Worm (Caenorhabditis elegans) whole organism, late embryonic: Measurements from ENCODE around the gene cyp-32B1.

Experiments
- C08G9.2 ChIP-seq: sonication (generic microtip); optimal IDR thresholded peaks from 2 replicates; lab custom pipeline; 2016; ENCODE audit warnings: mild to moderate bottlenecking, missing genetic modification characterization, moderate library complexity, missing compliant biosample characterization
- F13H6.1 ChIP-seq: sonication (generic microtip); optimal IDR thresholded peaks from 2 replicates; lab custom pipeline; 2016; ENCODE audit warnings: missing genetic modification characterization, missing compliant biosample characterization
- K02D7.2 ChIP-seq: sonication (generic microtip); optimal IDR thresholded peaks from 2 replicates; lab custom pipeline; 2017; ENCODE audit warnings: mild to moderate bottlenecking, missing genetic modification characterization, missing compliant biosample characterization
- K09A11.1 ChIP-seq: sonication (generic microtip); optimal IDR thresholded peaks from 2 replicates; lab custom pipeline; 2017; ENCODE audit warnings: antibody characterized with exemption, mild to moderate bottlenecking, missing genetic modification characterization, missing compliant biosample characterization; ENCODE audit not compliant: insufficient read depth
- T23F11.4 ChIP-seq: fragments of 200-800 bp; sonication (Bioruptor generic); optimal IDR thresholded peaks from 2 replicates; lab custom pipeline; 2018; ENCODE audit warnings: mild to moderate bottlenecking, missing genetic modification characterization, missing compliant biosample characterization
- Y22D7AL.16 ChIP-seq: sonication (generic microtip); optimal IDR thresholded peaks from 2 replicates; lab custom pipeline; 2016; ENCODE audit warnings: missing genetic modification characterization, missing compliant biosample characterization
- ahr-1 ChIP-seq: sonication (generic microtip); optimal IDR thresholded peaks from 2 replicates; lab custom pipeline; 2016; ENCODE audit warnings: missing genetic modification characterization, missing compliant biosample characterization
- ceh-14 ChIP-seq: sonication (generic microtip); optimal IDR thresholded peaks from 2 replicates; lab custom pipeline; 2016; ENCODE audit warnings: missing genotype, missing genetic modification characterization, missing compliant biosample characterization
- ceh-18 ChIP-seq: sonication (generic microtip); optimal IDR thresholded peaks from 2 replicates; lab custom pipeline; 2016; ENCODE audit warnings: missing genetic modification characterization, missing compliant biosample characterization
- ceh-22 ChIP-seq: sonication (generic microtip); optimal IDR thresholded peaks from 2 replicates; lab custom pipeline; 2017; ENCODE audit warnings: missing biosample characterization, missing genetic modification characterization
- ceh-30 ChIP-seq: fragments of 150-350 bp; optimal IDR thresholded peaks from 2 replicates; lab custom pipeline; 2014; ENCODE audit warnings: missing biosample characterization, missing genetic modification characterization
- ceh-31 ChIP-seq: sonication (generic microtip); optimal IDR thresholded peaks from 2 replicates; lab custom pipeline; 2016; ENCODE audit warnings: missing genetic modification characterization, missing compliant biosample characterization
- ceh-48 ChIP-seq: sonication (generic microtip); optimal IDR thresholded peaks from 2 replicates; lab custom pipeline; 2016; ENCODE audit warnings: missing genetic modification characterization, inconsistent platforms, missing compliant biosample characterization
- dve-1 ChIP-seq: sonication (generic microtip); optimal IDR thresholded peaks from 2 replicates; lab custom pipeline; 2017; ENCODE audit warnings: antibody characterized with exemption, mild to moderate bottlenecking, missing genetic modification characterization, missing compliant biosample characterization
- ets-4 ChIP-seq: sonication (generic microtip); optimal IDR thresholded peaks from 2 replicates; lab custom pipeline; 2016; ENCODE audit warnings: missing genetic modification characterization, missing compliant biosample characterization
- gmeb-2 ChIP-seq: sonication (generic microtip); optimal IDR thresholded peaks from 2 replicates; lab custom pipeline; 2016; ENCODE audit warnings: missing genetic modification characterization, inconsistent platforms, missing compliant biosample characterization
- hlh-30 ChIP-seq: sonication (generic microtip); optimal IDR thresholded peaks from 2 replicates; lab custom pipeline; 2017; ENCODE audit warnings: antibody characterized with exemption, missing genetic modification characterization, missing compliant biosample characterization; ENCODE audit not compliant: insufficient read depth
- hlh-6 ChIP-seq: sonication (generic microtip); optimal IDR thresholded peaks from 2 replicates; lab custom pipeline; 2016; ENCODE audit warnings: missing genotype, missing genetic modification characterization, missing compliant biosample characterization
- hlh-8 ChIP-seq: sonication (generic microtip); optimal IDR thresholded peaks from 2 replicates; lab custom pipeline; 2016; ENCODE audit warnings: missing genotype, missing genetic modification characterization, missing compliant biosample characterization
- madf-2 ChIP-seq: sonication (generic microtip); optimal IDR thresholded peaks from 2 replicates; lab custom pipeline; 2017; ENCODE audit warnings: missing genetic modification characterization, missing compliant biosample characterization
- odd-2 ChIP-seq: sonication (generic microtip); optimal IDR thresholded peaks from 2 replicates; lab custom pipeline; 2017; ENCODE audit warnings: antibody characterized with exemption, mild to moderate bottlenecking, missing genetic modification characterization, missing compliant biosample characterization
- pag-3 ChIP-seq: sonication (generic microtip); optimal IDR thresholded peaks from 2 replicates; lab custom pipeline; 2016; ENCODE audit warnings: missing compliant biosample characterization, missing genetic modification characterization, borderline replicate concordance
- pat-9 ChIP-seq: fragments of 200-800 bp; sonication (Bioruptor generic); optimal IDR thresholded peaks from 2 replicates; lab custom pipeline; 2018; ENCODE audit warnings: mild to moderate bottlenecking, missing genetic modification characterization, moderate library complexity, missing compliant biosample characterization
- pha-2 ChIP-seq: sonication (generic microtip); optimal IDR thresholded peaks from 2 replicates; lab custom pipeline; 2017; ENCODE audit warnings: mild to moderate bottlenecking, missing genetic modification characterization, missing compliant biosample characterization
- pqm-1 ChIP-seq: sonication (generic microtip); optimal IDR thresholded peaks from 2 replicates; lab custom pipeline; 2016; ENCODE audit warnings: missing genetic modification characterization, missing compliant biosample characterization
- pros-1 ChIP-seq: fragments of 150-350 bp; optimal IDR thresholded peaks from 2 replicates; lab custom pipeline; 2014; ENCODE audit warnings: missing biosample characterization, missing genetic modification reagents, missing genetic modification characterization
- ref-2 ChIP-seq: sonication (generic microtip); optimal IDR thresholded peaks from 2 replicates; lab custom pipeline; 2016; ENCODE audit warnings: missing genetic modification characterization, missing compliant biosample characterization
- rnt-1 ChIP-seq: sonication (generic microtip); optimal IDR thresholded peaks from 2 replicates; lab custom pipeline; 2016; ENCODE audit warnings: missing genetic modification characterization, missing compliant biosample characterization
- sox-2 ChIP-seq: fragments of 200-800 bp; sonication (Bioruptor generic); IDR thresholded peaks from 2 replicates; pipeline ENCODE4 v1.3.6; 2022; ENCODE audit warnings: missing genetic modification reagents, missing genetic modification characterization, missing compliant biosample characterization
- sox-4 ChIP-seq: sonication (generic microtip); optimal IDR thresholded peaks from 2 replicates; lab custom pipeline; 2017; ENCODE audit warnings: mild to moderate bottlenecking, missing genetic modification characterization, inconsistent platforms, missing compliant biosample characterization
- tbx-2 ChIP-seq: sonication (generic microtip); optimal IDR thresholded peaks from 2 replicates; lab custom pipeline; 2016; ENCODE audit warnings: missing genetic modification characterization, missing compliant biosample characterization
- tbx-7 ChIP-seq: sonication (generic microtip); optimal IDR thresholded peaks from 2 replicates; lab custom pipeline; 2016; ENCODE audit warnings: missing genotype, missing genetic modification characterization, missing compliant biosample characterization
- unc-42 ChIP-seq: sonication (generic microtip); optimal IDR thresholded peaks from 2 replicates; lab custom pipeline; 2016; ENCODE audit warnings: missing genotype, missing genetic modification characterization, missing compliant biosample characterization
- unc-55 ChIP-seq: sonication (generic microtip); optimal IDR thresholded peaks from 2 replicates; lab custom pipeline; 2017; ENCODE audit warnings: missing biosample characterization, missing genetic modification reagents, missing genetic modification characterization
- unc-86 ChIP-seq: sonication (generic microtip); optimal IDR thresholded peaks from 2 replicates; lab custom pipeline; 2016; ENCODE audit warnings: missing genetic modification characterization, missing compliant biosample characterization

The cyp-32B1 gene

DNA sequence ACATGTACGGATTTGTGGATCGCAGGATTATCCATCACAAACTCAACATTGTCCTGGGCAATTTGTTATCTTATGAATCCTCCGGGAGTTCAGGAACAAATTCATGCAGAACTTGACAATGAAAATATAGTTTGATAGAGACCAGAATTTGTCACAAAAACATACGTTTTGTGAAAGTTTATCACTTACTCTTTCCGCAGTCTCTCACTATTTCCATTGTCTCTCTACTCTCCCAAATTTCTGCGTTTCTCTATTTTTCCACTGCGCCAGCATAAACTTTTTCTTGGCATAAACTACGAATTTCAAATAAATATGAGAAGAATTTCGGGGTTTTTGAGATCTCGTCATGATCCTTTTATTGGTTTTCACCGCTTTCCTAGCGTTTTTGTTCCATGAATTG lies 41.4 kb upstream of the cyp-32B1 start, which contains the start of gene cyp-33C3:
Gene cyp-33C3 (plus strand): TSS at position 149 of the 400 bp plus-strand sequence.
- TF ChIP-seq dve-1 (tag; lab: Kevin White, UChicago) (no peak), odd-2 (no peak), sox-4 (tag; lab: Kevin White, UChicago) (no peak), pqm-1 (tag; lab: Kevin White, UChicago) (no peak), tbx-7 (tag; lab: Kevin White, UChicago) (no peak), unc-42 (no peak), ceh-18 (tag; lab: Kevin White, UChicago) (no peak), unc-86 (tag; lab: Kevin White, UChicago) (no peak), pag-3 (tag; lab: Kevin White, UChicago) (no peak), ceh-48 (tag; lab: Kevin White, UChicago) (no peak), hlh-8 (no peak), tbx-2 (tag; lab: Kevin White, UChicago) (no peak)

DNA sequence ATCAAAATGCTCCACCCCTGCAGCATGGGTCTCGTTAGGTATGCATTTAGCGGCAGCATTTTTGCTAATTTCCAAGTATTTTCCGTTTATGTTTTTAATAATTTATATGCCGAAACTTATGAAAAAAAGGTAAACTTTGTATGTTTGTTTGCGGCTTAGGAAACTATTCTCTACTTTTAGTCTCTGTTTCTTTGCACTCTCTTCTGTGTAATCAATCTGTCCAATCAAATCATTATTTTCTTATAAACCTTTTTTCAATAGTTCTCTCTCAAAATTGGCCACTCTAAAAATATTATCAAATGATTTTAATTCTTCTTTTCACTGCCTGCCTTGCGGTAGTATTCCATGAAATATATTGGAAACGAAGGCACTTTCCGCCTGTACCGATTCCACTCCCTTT lies 36.8 kb upstream of the cyp-32B1 start:
- TF ChIP-seq hlh-30 (tag; lab: Kevin White, UChicago) (no peak), hlh-8 (no peak)

DNA sequence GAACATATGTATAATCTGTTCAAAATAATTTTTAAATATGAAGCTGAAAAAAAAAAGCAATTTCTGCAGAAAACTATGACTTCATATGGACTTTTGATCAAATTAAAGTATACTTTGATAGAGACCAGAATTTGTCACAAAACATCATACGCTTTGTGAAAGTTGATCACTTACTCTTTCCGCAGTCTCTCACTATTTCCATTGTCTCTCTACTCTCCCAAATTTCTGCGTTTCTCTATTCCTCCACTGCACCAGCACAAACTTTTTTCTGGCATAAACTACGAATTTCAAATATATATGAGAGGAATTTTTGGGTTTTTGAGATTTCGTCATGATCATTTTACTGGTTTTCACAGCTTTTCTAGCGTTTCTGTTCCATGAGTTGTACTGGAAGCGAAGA lies 34.6 kb upstream of the cyp-32B1 start, which contains the start of gene cyp-33C4:
Gene cyp-33C4 (plus strand): TSS at position 293 of the 400 bp plus-strand sequence.
- TF ChIP-seq tbx-2 (tag; lab: Kevin White, UChicago) (no peak), F13H6.1 (tag; lab: Kevin White, UChicago) (no peak), hlh-8 (no peak), madf-2 (tag; lab: Kevin White, UChicago) (no peak), hlh-30 (tag; lab: Kevin White, UChicago) (no peak), odd-2 (no peak), ref-2 (tag; lab: Kevin White, UChicago) (no peak), C08G9.2 (tag; lab: Kevin White, UChicago) (no peak), hlh-6 (tag; lab: Kevin White, UChicago) (no peak), gmeb-2 (tag; lab: Kevin White, UChicago) (no peak), K09A11.1 (tag; lab: Kevin White, UChicago) (no peak), ceh-31 (tag; lab: Kevin White, UChicago) (no peak), K02D7.2 (tag; lab: Kevin White, UChicago) (no peak), Y22D7AL.16 (no peak), pat-9 (no peak)

DNA sequence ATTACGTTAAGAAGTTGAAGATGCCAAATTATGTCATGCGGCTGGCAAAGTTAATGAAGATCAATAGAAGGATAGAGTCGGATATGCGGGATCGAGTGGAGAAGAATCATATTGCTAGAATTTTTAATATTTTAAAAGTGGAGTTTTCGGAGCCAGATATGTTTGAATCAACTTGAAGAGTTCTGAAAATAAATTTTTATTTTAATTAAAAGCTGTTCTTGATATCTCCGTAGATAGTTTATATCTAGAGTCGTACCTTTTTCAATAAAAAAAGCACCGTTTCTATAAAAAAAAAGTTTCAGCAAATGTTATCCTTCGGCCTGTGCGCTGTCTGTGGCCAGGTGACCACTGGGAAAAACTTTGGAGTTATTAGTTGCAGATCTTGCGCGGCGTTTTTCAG lies 32.0 kb upstream of the cyp-32B1 start, which contains the start of gene nhr-96:
Gene nhr-96 (plus strand): TSS at position 301 of the 400 bp plus-strand sequence.
- TF ChIP-seq ceh-18 (tag; lab: Kevin White, UChicago): no peak
- TF ChIP-seq ceh-14 (tag; lab: Kevin White, UChicago): no peak
- TF ChIP-seq odd-2: no peak

DNA sequence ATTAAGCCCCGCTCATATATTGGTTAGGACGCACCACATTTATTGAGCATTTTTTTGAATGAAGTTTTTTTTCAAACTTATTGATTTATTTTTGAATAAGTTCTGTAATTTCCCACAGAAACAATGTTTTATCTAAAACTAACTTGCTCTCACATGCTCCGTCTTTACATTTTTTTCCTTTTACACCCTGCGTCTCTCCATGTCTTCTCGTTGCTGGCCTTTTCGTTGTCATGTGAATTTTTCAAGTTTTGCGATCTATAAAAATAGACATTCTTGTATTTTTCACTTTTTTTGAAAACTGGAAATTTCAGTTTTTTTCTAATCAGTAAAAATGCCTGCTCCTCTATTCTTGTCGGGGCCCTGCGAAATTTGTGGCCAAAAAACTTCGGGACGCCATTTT lies 29.7 kb upstream of the cyp-32B1 start, which contains the start of gene nhr-134:
Gene nhr-134 (plus strand): TSS at position 312 of the 400 bp plus-strand sequence.
- TF ChIP-seq ceh-22 (tag; lab: Kevin White, UChicago) (no peak), unc-55 (GFP tag; lab: Kevin White, UChicago) (no peak)

DNA sequence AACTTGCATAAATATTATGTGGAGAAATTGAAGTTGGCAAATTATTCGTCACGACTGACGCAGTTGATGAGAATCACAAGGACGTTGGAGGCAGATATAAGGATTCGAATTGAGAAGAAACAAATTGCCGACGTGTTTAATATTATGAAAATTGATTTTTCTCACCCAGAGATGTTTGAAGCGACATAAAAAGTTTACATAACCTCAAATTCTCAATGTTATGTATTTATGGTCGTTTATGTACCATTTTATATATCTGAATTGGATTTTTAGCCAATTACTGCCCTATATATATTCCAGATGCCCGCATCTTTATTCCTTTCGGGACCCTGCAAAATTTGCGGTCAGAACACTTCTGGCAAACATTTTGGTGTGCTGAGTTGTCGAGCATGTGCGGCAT lies 27.6 kb upstream of the cyp-32B1 start, which contains the start of gene nhr-126:
Gene nhr-126 (plus strand): TSS at position 301 of the 400 bp plus-strand sequence.
- TF ChIP-seq rnt-1 (tag; lab: Kevin White, UChicago): no peak
- no peak for TF ChIP-seq pat-9
- no peak for TF ChIP-seq tbx-2 (tag; lab: Kevin White, UChicago)
- TF ChIP-seq ets-4 (tag; lab: Kevin White, UChicago): no peak
- no peak for TF ChIP-seq hlh-30 (tag; lab: Kevin White, UChicago)
- TF ChIP-seq ceh-48 (tag; lab: Kevin White, UChicago): no peak
- TF ChIP-seq unc-86 (tag; lab: Kevin White, UChicago): no peak
- TF ChIP-seq sox-2 (GFP tag; lab: Robert Waterston, UW): no peak
- no peak for TF ChIP-seq ahr-1 (tag; lab: Kevin White, UChicago)
- no peak for TF ChIP-seq ceh-30 (tag; lab: Kevin White, UChicago)
- TF ChIP-seq pqm-1 (tag; lab: Kevin White, UChicago): no peak
- no peak for TF ChIP-seq odd-2
- TF ChIP-seq C08G9.2 (tag; lab: Kevin White, UChicago): no peak
- TF ChIP-seq pros-1 (tag; lab: Kevin White, UChicago): no peak
- TF ChIP-seq tbx-7 (tag; lab: Kevin White, UChicago): no peak
- no peak for TF ChIP-seq Y22D7AL.16
- no peak for TF ChIP-seq pha-2 (tag; lab: Kevin White, UChicago)
- no peak for TF ChIP-seq ceh-18 (tag; lab: Kevin White, UChicago)
- no peak for TF ChIP-seq T23F11.4
